In genomic region chr3R:9224807-9225206, dm6 we compare ENCODE assay signal across 1 fruit fly cellular context.
A peak's percentile ranks its signal among the peaks of the same experiment; 100 is the strongest.
TF ChIP-seq lines count a peak whose summit lies in the region.

No protein-coding gene starts in this region.

TF ChIP-seq in whole organism, embryonic, 481 proteins besides CTCF, POLR2A, EP300 and RAD21 (continued from another document and continues in another):
- peak; percentile 64 for TF ChIP-seq CG1603 (tag; optimal IDR thresholded peaks at IDR 0.05; lab: Kevin White, UChicago)
- TF ChIP-seq CG11085 (GFP tag; IDR thresholded peaks at IDR 0.05; lab: Robert Waterston, UW) = peak; percentile 36; the same call in 1 of the 2 replicates
- no peak for TF ChIP-seq NC2α (GFP tag; optimal IDR thresholded peaks at IDR 0.05; lab: Kevin White, UChicago)
- peak; percentile 16 for TF ChIP-seq ems (GFP tag; optimal IDR thresholded peaks at IDR 0.05; lab: Kevin White, UChicago)
- peak; percentile 80 for TF ChIP-seq Blimp-1 (GFP tag; optimal IDR thresholded peaks at IDR 0.05; lab: Kevin White, UChicago)
- no peak for TF ChIP-seq hb (GFP tag; IDR thresholded peaks at IDR 0.05; lab: Robert Waterston, UW; ENCODE audit: partially characterized antibody)
- peak; percentile 65 for TF ChIP-seq Rfx (GFP tag; IDR thresholded peaks at IDR 0.05; lab: Robert Waterston, UW)
- no peak for TF ChIP-seq CG14965 (GFP tag; optimal IDR thresholded peaks at IDR 0.05; lab: Kevin White, UChicago; ENCODE audit: borderline replicate concordance)
- TF ChIP-seq HLHmδ (GFP tag; optimal IDR thresholded peaks at IDR 0.05; lab: Kevin White, UChicago) = no peak
- peak; percentile 84 for TF ChIP-seq vvl (GFP tag; IDR thresholded peaks at IDR 0.05; lab: Robert Waterston, UW)
- TF ChIP-seq CG11696 (GFP tag; IDR thresholded peaks at IDR 0.05; lab: Robert Waterston, UW) = 0 out of 2 replicates have a peak, but pooled peaks have one; percentile 14
- peak; percentile 94 for TF ChIP-seq sens (GFP tag; lab: Kevin White, UChicago)
- TF ChIP-seq CG7556 (GFP tag; optimal IDR thresholded peaks at IDR 0.05; lab: Kevin White, UChicago) = peak; percentile 64
- no peak for TF ChIP-seq abd-A (tag; optimal IDR thresholded peaks at IDR 0.05; lab: Kevin White, UChicago)
- no peak for TF ChIP-seq Trl (optimal IDR thresholded peaks at IDR 0.05; lab: Kevin White, UChicago)
- TF ChIP-seq Trl (GFP tag; optimal IDR thresholded peaks at IDR 0.05; lab: Kevin White, UChicago) = peak; percentile 56
- no peak for TF ChIP-seq Bgb (GFP tag; IDR thresholded peaks at IDR 0.05; lab: Robert Waterston, UW; ENCODE audit: partially characterized antibody)
- no peak for TF ChIP-seq HmgZ (tag; optimal IDR thresholded peaks at IDR 0.05; lab: Kevin White, UChicago)
- TF ChIP-seq Hand (GFP tag; optimal IDR thresholded peaks at IDR 0.05; lab: Kevin White, UChicago) = no peak
- TF ChIP-seq Hmr (GFP tag; optimal IDR thresholded peaks at IDR 0.05; lab: Kevin White, UChicago) = peak; percentile 57
- peak; percentile 66 for TF ChIP-seq CG18599 (GFP tag; optimal IDR thresholded peaks at IDR 0.05; lab: Kevin White, UChicago)
- TF ChIP-seq CG8765 (GFP tag; IDR thresholded peaks at IDR 0.05; lab: Robert Waterston, UW) = 0 out of 2 replicates have a peak, but pooled peaks have one; percentile 9
- peak; percentile 42 for TF ChIP-seq oc (tag; optimal IDR thresholded peaks at IDR 0.05; lab: Kevin White, UChicago)
- TF ChIP-seq Atf-2 (GFP tag; optimal IDR thresholded peaks at IDR 0.05; lab: Kevin White, UChicago) = peak; percentile 52
- TF ChIP-seq disco-r (GFP tag; optimal IDR thresholded peaks at IDR 0.05; lab: Kevin White, UChicago) = no peak
- TF ChIP-seq gsb-n (tag; optimal IDR thresholded peaks at IDR 0.05; lab: Kevin White, UChicago) = peak; percentile 45
- no peak for TF ChIP-seq sens-2 (GFP tag; IDR thresholded peaks at IDR 0.05; lab: Robert Waterston, UW)
- TF ChIP-seq inv (GFP tag; IDR thresholded peaks at IDR 0.05; lab: Robert Waterston, UW; ENCODE audit: partially characterized antibody) = no peak
- peak; percentile 72 for TF ChIP-seq tap (tag; optimal IDR thresholded peaks at IDR 0.05; lab: Kevin White, UChicago)
- TF ChIP-seq CG8359 (GFP tag; optimal IDR thresholded peaks at IDR 0.05; lab: Kevin White, UChicago; ENCODE audit: borderline replicate concordance) = peak; percentile 11
- TF ChIP-seq Scr (GFP tag; IDR thresholded peaks at IDR 0.05; lab: Robert Waterston, UW; ENCODE audit: partially characterized antibody) = no peak
- no peak for TF ChIP-seq exex (tag; optimal IDR thresholded peaks at IDR 0.05; lab: Kevin White, UChicago)
- TF ChIP-seq Atf3 (GFP tag; optimal IDR thresholded peaks at IDR 0.05; lab: Kevin White, UChicago) = peak; percentile 25
- TF ChIP-seq CrebB (tag; optimal IDR thresholded peaks at IDR 0.05; lab: Kevin White, UChicago) = no peak
- TF ChIP-seq Dfd (GFP tag; optimal IDR thresholded peaks at IDR 0.05; lab: Kevin White, UChicago) = no peak
- TF ChIP-seq tgo (GFP tag; IDR thresholded peaks at IDR 0.05; lab: Robert Waterston, UW) = peak; percentile 80
- no peak for TF ChIP-seq Nf-YA (GFP tag; IDR thresholded peaks at IDR 0.05; lab: Robert Waterston, UW)
- TF ChIP-seq NC2β (GFP tag; optimal IDR thresholded peaks at IDR 0.05; lab: Kevin White, UChicago) = no peak
- peak; percentile 57 for TF ChIP-seq CG7839 (tag; optimal IDR thresholded peaks at IDR 0.05; lab: Kevin White, UChicago)
- TF ChIP-seq Sry-δ (GFP tag; optimal IDR thresholded peaks at IDR 0.05; lab: Kevin White, UChicago) = peak; percentile 26
- peak; percentile 53 for TF ChIP-seq kah (GFP tag; optimal IDR thresholded peaks at IDR 0.05; lab: Kevin White, UChicago)
- no peak for TF ChIP-seq dan (GFP tag; IDR thresholded peaks at IDR 0.05; lab: Robert Waterston, UW)
- TF ChIP-seq Ravus (GFP tag; IDR thresholded peaks at IDR 0.05; lab: Robert Waterston, UW) = peak; percentile 27
- TF ChIP-seq mirr (GFP tag; optimal IDR thresholded peaks at IDR 0.05; lab: Kevin White, UChicago) = no peak
- TF ChIP-seq CG15011 (GFP tag; optimal IDR thresholded peaks at IDR 0.05; lab: Kevin White, UChicago) = no peak
- peak; percentile 46 for TF ChIP-seq ewg (GFP tag; optimal IDR thresholded peaks at IDR 0.05; lab: Kevin White, UChicago)
- TF ChIP-seq CG12236 (GFP tag; optimal IDR thresholded peaks at IDR 0.05; lab: Kevin White, UChicago) = peak; percentile 31
- TF ChIP-seq CG10366 (GFP tag; IDR thresholded peaks at IDR 0.05; lab: Robert Waterston, UW) = peak; percentile 72
- peak; percentile 75 for TF ChIP-seq CG13424 (tag; optimal IDR thresholded peaks at IDR 0.05; lab: Kevin White, UChicago)
- no peak for TF ChIP-seq peb (GFP tag; IDR thresholded peaks at IDR 0.05; lab: Robert Waterston, UW)
- no peak for TF ChIP-seq CG10543 (GFP tag; optimal IDR thresholded peaks at IDR 0.05; lab: Kevin White, UChicago)
- TF ChIP-seq onecut (GFP tag; IDR thresholded peaks at IDR 0.05; lab: Robert Waterston, UW) = no peak
- TF ChIP-seq nom (GFP tag; optimal IDR thresholded peaks at IDR 0.05; lab: Kevin White, UChicago) = no peak
- peak; percentile 12 for TF ChIP-seq CG12744 (GFP tag; optimal IDR thresholded peaks at IDR 0.05; lab: Kevin White, UChicago)
- TF ChIP-seq insv (GFP tag; optimal IDR thresholded peaks at IDR 0.05; lab: Kevin White, UChicago) = no peak
- TF ChIP-seq her (GFP tag; optimal IDR thresholded peaks at IDR 0.05; lab: Kevin White, UChicago) = peak; percentile 10
- TF ChIP-seq ci (GFP tag; IDR thresholded peaks at IDR 0.05; lab: Robert Waterston, UW) = peak; percentile 69; the same call in 2 of the 3 replicates
- no peak for TF ChIP-seq hth (optimal IDR thresholded peaks at IDR 0.05; lab: Kevin White, UChicago)
- peak; percentile 78; the same call in 1 of the 3 replicates for TF ChIP-seq H15 (GFP tag; IDR thresholded peaks at IDR 0.05; lab: Robert Waterston, UW)
- TF ChIP-seq CG9932 (GFP tag; IDR thresholded peaks at IDR 0.05; lab: Robert Waterston, UW) = peak; percentile 41
- TF ChIP-seq ATbp (GFP tag; optimal IDR thresholded peaks at IDR 0.05; lab: Kevin White, UChicago) = peak; percentile 69
- peak; percentile 61 for TF ChIP-seq dmrt11E (tag; optimal IDR thresholded peaks at IDR 0.05; lab: Kevin White, UChicago)
- TF ChIP-seq HLH54F (GFP tag; optimal IDR thresholded peaks at IDR 0.05; lab: Kevin White, UChicago) = peak; percentile 9
- peak; percentile 57 for TF ChIP-seq CG12942 (GFP tag; optimal IDR thresholded peaks at IDR 0.05; lab: Kevin White, UChicago)
- TF ChIP-seq cwo (GFP tag; optimal IDR thresholded peaks at IDR 0.05; lab: Kevin White, UChicago) = peak; percentile 74
- peak; percentile 77 for TF ChIP-seq CG14441 (GFP tag; IDR thresholded peaks at IDR 0.05; lab: Robert Waterston, UW)
- no peak for TF ChIP-seq HLH4C (GFP tag; IDR thresholded peaks at IDR 0.05; lab: Robert Waterston, UW; ENCODE audit: partially characterized antibody)
- TF ChIP-seq Optix (GFP tag; IDR thresholded peaks at IDR 0.05; lab: Robert Waterston, UW) = no peak
- TF ChIP-seq chif (GFP tag; optimal IDR thresholded peaks at IDR 0.05; lab: Kevin White, UChicago) = peak; percentile 61 to 70
- TF ChIP-seq croc (GFP tag; conservative IDR thresholded peaks at IDR 0.05; lab: Robert Waterston, UW) = peak; percentile 50; the same call in 2 of the 3 replicates
- peak; percentile 38; the same call in 1 of the 3 replicates for TF ChIP-seq CG14050 (GFP tag; IDR thresholded peaks at IDR 0.05; lab: Robert Waterston, UW)
- TF ChIP-seq mld (GFP tag; IDR thresholded peaks at IDR 0.05; lab: Robert Waterston, UW; ENCODE audit: partially characterized antibody) = no peak
- TF ChIP-seq MTF-1 (GFP tag; optimal IDR thresholded peaks at IDR 0.05; lab: Kevin White, UChicago; ENCODE audit: borderline replicate concordance) = no peak
- peak; percentile 80 for TF ChIP-seq CG31441 (GFP tag; IDR thresholded peaks at IDR 0.05; lab: Robert Waterston, UW)
- peak; percentile 88 for TF ChIP-seq gem (tag; optimal IDR thresholded peaks at IDR 0.05; lab: Kevin White, UChicago)
- peak; percentile 81 for TF ChIP-seq Xbp1 (GFP tag; optimal IDR thresholded peaks at IDR 0.05; lab: Kevin White, UChicago)
- TF ChIP-seq Dp (GFP tag; optimal IDR thresholded peaks at IDR 0.05; lab: Kevin White, UChicago) = no peak
- TF ChIP-seq Hsf (GFP tag; optimal IDR thresholded peaks at IDR 0.05; lab: Kevin White, UChicago) = peak; percentile 75
- TF ChIP-seq Max (GFP tag; optimal IDR thresholded peaks at IDR 0.05; lab: Kevin White, UChicago) = peak; percentile 61
- no peak for TF ChIP-seq sna (GFP tag; IDR thresholded peaks at IDR 0.05; lab: Robert Waterston, UW; ENCODE audit: partially characterized antibody)
- TF ChIP-seq CG7786 (GFP tag; optimal IDR thresholded peaks at IDR 0.05; lab: Kevin White, UChicago) = peak; percentile 42
- peak; percentile 77 for TF ChIP-seq slbo (GFP tag; IDR thresholded peaks at IDR 0.05; lab: Robert Waterston, UW)
- peak; percentile 69 for TF ChIP-seq ara (GFP tag; IDR thresholded peaks at IDR 0.05; lab: Robert Waterston, UW)
- TF ChIP-seq CG11723 (GFP tag; optimal IDR thresholded peaks at IDR 0.05; lab: Kevin White, UChicago) = no peak
- TF ChIP-seq repo (GFP tag; optimal IDR thresholded peaks at IDR 0.05; lab: Kevin White, UChicago) = peak; percentile 9
- peak; percentile 44 for TF ChIP-seq CG13123 (GFP tag; optimal IDR thresholded peaks at IDR 0.05; lab: Kevin White, UChicago)
- no peak for TF ChIP-seq z (GFP tag; IDR thresholded peaks at IDR 0.05; lab: Robert Waterston, UW)
- no peak for TF ChIP-seq bigmax (GFP tag; optimal IDR thresholded peaks at IDR 0.05; lab: Kevin White, UChicago)
- no peak for TF ChIP-seq crc (GFP tag; optimal IDR thresholded peaks at IDR 0.05; lab: Kevin White, UChicago)
- TF ChIP-seq CG1602 (GFP tag; optimal IDR thresholded peaks at IDR 0.05; lab: Kevin White, UChicago) = peak; percentile 70
- no peak for TF ChIP-seq CG7271 (tag; optimal IDR thresholded peaks at IDR 0.05; lab: Kevin White, UChicago)
- no peak for TF ChIP-seq Dad (GFP tag; optimal IDR thresholded peaks at IDR 0.05; lab: Kevin White, UChicago)
- TF ChIP-seq Ada2b (GFP tag; IDR thresholded peaks at IDR 0.05; lab: Robert Waterston, UW) = peak; percentile 51
- peak; percentile 61 for TF ChIP-seq trem (tag; optimal IDR thresholded peaks at IDR 0.05; lab: Kevin White, UChicago)
- no peak for TF ChIP-seq eyg (GFP tag; optimal IDR thresholded peaks at IDR 0.05; lab: Kevin White, UChicago)
- no peak for TF ChIP-seq pfk (GFP tag; optimal IDR thresholded peaks at IDR 0.05; lab: Kevin White, UChicago)
- TF ChIP-seq p53 (GFP tag; optimal IDR thresholded peaks at IDR 0.05; lab: Kevin White, UChicago) = no peak
- peak; percentile 56 for TF ChIP-seq CG2875 (GFP tag; optimal IDR thresholded peaks at IDR 0.05; lab: Kevin White, UChicago)
- no peak for TF ChIP-seq CG11560 (tag; IDR thresholded peaks at IDR 0.05; lab: Robert Waterston, UW)
- no peak; the same call in 2 of the 3 replicates for TF ChIP-seq jigr1 (GFP tag; IDR thresholded peaks at IDR 0.05; lab: Robert Waterston, UW)
- peak; percentile 60 for TF ChIP-seq esg (GFP tag; conservative IDR thresholded peaks at IDR 0.05; lab: Robert Waterston, UW)
- no peak for TF ChIP-seq Lpt (GFP tag; optimal IDR thresholded peaks at IDR 0.05; lab: Kevin White, UChicago)
- TF ChIP-seq ind (GFP tag; optimal IDR thresholded peaks at IDR 0.05; lab: Kevin White, UChicago) = peak; percentile 79
- peak; percentile 49 for TF ChIP-seq H2.0 (GFP tag; IDR thresholded peaks at IDR 0.05; lab: Robert Waterston, UW)
- TF ChIP-seq ase (GFP tag; IDR thresholded peaks at IDR 0.05; lab: Robert Waterston, UW) = 0 out of 3 replicates have a peak, but pooled peaks have one; percentile 10
- TF ChIP-seq otp (GFP tag; IDR thresholded peaks at IDR 0.05; lab: Robert Waterston, UW) = peak; percentile 55; the same call in 2 of the 3 replicates
- TF ChIP-seq lilli (GFP tag; optimal IDR thresholded peaks at IDR 0.05; lab: Kevin White, UChicago) = peak; percentile 60
- peak; percentile 62 for TF ChIP-seq pum (GFP tag; optimal IDR thresholded peaks at IDR 0.05; lab: Kevin White, UChicago)
- TF ChIP-seq ac (GFP tag; optimal IDR thresholded peaks at IDR 0.05; lab: Kevin White, UChicago) = no peak
- TF ChIP-seq CG10274 (GFP tag; optimal IDR thresholded peaks at IDR 0.05; lab: Kevin White, UChicago) = no peak
- TF ChIP-seq Side (GFP tag; optimal IDR thresholded peaks at IDR 0.05; lab: Kevin White, UChicago) = peak; percentile 45
- no peak for TF ChIP-seq CG15479 (GFP tag; optimal IDR thresholded peaks at IDR 0.05; lab: Kevin White, UChicago)
- TF ChIP-seq cas (GFP tag; IDR thresholded peaks at IDR 0.05; lab: Robert Waterston, UW) = no peak
- TF ChIP-seq sim (GFP tag; IDR thresholded peaks at IDR 0.05; lab: Robert Waterston, UW) = peak; percentile 74
- TF ChIP-seq CG43689 (GFP tag; IDR thresholded peaks at IDR 0.05; lab: Robert Waterston, UW) = no peak
- TF ChIP-seq eve (GFP tag; optimal IDR thresholded peaks at IDR 0.05; lab: Kevin White, UChicago) = no peak
- no peak; the same call in 1 of the 2 replicates for TF ChIP-seq Rx (GFP tag; IDR thresholded peaks at IDR 0.05; lab: Robert Waterston, UW)
- peak; percentile 77 for TF ChIP-seq Hr3 (GFP tag; optimal IDR thresholded peaks at IDR 0.05; lab: Kevin White, UChicago)
- TF ChIP-seq CG11398 (GFP tag; optimal IDR thresholded peaks at IDR 0.05; lab: Kevin White, UChicago) = peak; percentile 9
- TF ChIP-seq Nf-YB (GFP tag; optimal IDR thresholded peaks at IDR 0.05; lab: Kevin White, UChicago) = peak; percentile 46
- no peak for TF ChIP-seq CG10431 (GFP tag; optimal IDR thresholded peaks at IDR 0.05; lab: Kevin White, UChicago)
- no peak for TF ChIP-seq odd (GFP tag; optimal IDR thresholded peaks at IDR 0.05; lab: Kevin White, UChicago)
- TF ChIP-seq fd3F (GFP tag; optimal IDR thresholded peaks at IDR 0.05; lab: Kevin White, UChicago) = peak; percentile 39
- TF ChIP-seq Opbp (GFP tag; IDR thresholded peaks at IDR 0.05; lab: Robert Waterston, UW; ENCODE audit: partially characterized antibody) = no peak
- TF ChIP-seq CG9437 (GFP tag; optimal IDR thresholded peaks at IDR 0.05; lab: Kevin White, UChicago) = peak; percentile 54
- TF ChIP-seq dati (GFP tag; IDR thresholded peaks at IDR 0.05; lab: Robert Waterston, UW) = no peak
- TF ChIP-seq jing (GFP tag; optimal IDR thresholded peaks at IDR 0.05; lab: Kevin White, UChicago) = no peak
- no peak for TF ChIP-seq chm (GFP tag; IDR thresholded peaks at IDR 0.05; lab: Robert Waterston, UW)
- no peak for TF ChIP-seq pita (GFP tag; optimal IDR thresholded peaks at IDR 0.05; lab: Kevin White, UChicago)
- TF ChIP-seq CHES-1-like (GFP tag; optimal IDR thresholded peaks at IDR 0.05; lab: Kevin White, UChicago) = no peak
- TF ChIP-seq jumu (GFP tag; optimal IDR thresholded peaks at IDR 0.05; lab: Kevin White, UChicago) = peak; percentile 37
- TF ChIP-seq CG1233 (GFP tag; optimal IDR thresholded peaks at IDR 0.05; lab: Kevin White, UChicago) = peak; percentile 40
